Worm (Caenorhabditis elegans) whole organism, mixed stage, embryonic: ENCODE results near the gene R13H4.2.
A peak's percentile ranks its signal among the peaks of the same experiment; 100 is the strongest.

Experiments
- M03D4.4 ChIP-seq: sonication (generic microtip); optimal IDR thresholded peaks from 2 replicates; lab custom pipeline; 2017; ENCODE audit warnings: mild to moderate bottlenecking, missing genetic modification characterization, missing compliant biosample characterization
- bed-3 ChIP-seq: fragments of 200-800 bp; sonication (Bioruptor generic); optimal IDR thresholded peaks from 3 replicates; lab custom pipeline; 2018; ENCODE audit warnings: mild to moderate bottlenecking, missing genetic modification characterization, moderate library complexity, missing compliant biosample characterization
- blmp-1 ChIP-seq: fragments of 150-350 bp; optimal IDR thresholded peaks from 2 replicates; lab custom pipeline; 2014; ENCODE audit warnings: missing biosample characterization, missing genetic modification characterization
- ceh-39 ChIP-seq: fragments of 150-350 bp; optimal IDR thresholded peaks from 2 replicates; lab custom pipeline; 2014; ENCODE audit warnings: missing biosample characterization, missing genetic modification characterization
- ceh-43 ChIP-seq: fragments of 200-800 bp; sonication (Bioruptor generic); optimal IDR thresholded peaks from 2 replicates; lab custom pipeline; 2018; ENCODE audit warnings: mild to moderate bottlenecking, missing genetic modification characterization, moderate library complexity, missing compliant biosample characterization
- ceh-83 ChIP-seq: fragments of 200-800 bp; sonication (Bioruptor generic); optimal IDR thresholded peaks from 2 replicates; lab custom pipeline; 2018; ENCODE audit warnings: mild to moderate bottlenecking, missing genetic modification characterization, missing compliant biosample characterization
- ces-1 ChIP-seq: fragments of 150-350 bp; optimal IDR thresholded peaks from 2 replicates; lab custom pipeline; 2014; ENCODE audit warnings: missing biosample characterization, missing genetic modification reagents, missing genetic modification characterization
- cnd-1 ChIP-seq: fragments of 200-800 bp; sonication (Bioruptor generic); optimal IDR thresholded peaks from 2 replicates; lab custom pipeline; 2018; ENCODE audit warnings: mild to moderate bottlenecking, missing genetic modification characterization, missing compliant biosample characterization
- drap-1 ChIP-seq: fragments of 200-800 bp; sonication (Bioruptor generic); optimal IDR thresholded peaks from 3 replicates; lab custom pipeline; 2018; ENCODE audit warnings: mild to moderate bottlenecking, missing genetic modification characterization, missing compliant biosample characterization
- elt-1 ChIP-seq: sonication (generic microtip); optimal IDR thresholded peaks from 2 replicates; lab custom pipeline; 2017; ENCODE audit warnings: missing genetic modification characterization, mild to moderate bottlenecking, missing compliant biosample characterization, antibody characterized with exemption, moderate library complexity, borderline replicate concordance; ENCODE audit not compliant: insufficient read depth
- elt-3 ChIP-seq: fragments of 150-350 bp; optimal IDR thresholded peaks from 2 replicates; lab custom pipeline; 2014; ENCODE audit warnings: missing biosample characterization, missing genetic modification characterization
- flh-1 ChIP-seq: fragments of 200-800 bp; sonication (Bioruptor generic); optimal IDR thresholded peaks from 2 replicates; lab custom pipeline; 2018; ENCODE audit warnings: mild to moderate bottlenecking, missing genetic modification characterization, moderate library complexity, missing compliant biosample characterization
- ham-2 ChIP-seq: fragments of 200-800 bp; sonication (Bioruptor generic); optimal IDR thresholded peaks from 2 replicates; lab custom pipeline; 2018; ENCODE audit warnings: mild to moderate bottlenecking, missing genetic modification characterization, missing compliant biosample characterization
- hlh-1 ChIP-seq: fragments of 150-350 bp; optimal IDR thresholded peaks from 2 replicates; lab custom pipeline; 2014; ENCODE audit warnings: missing biosample characterization, missing genetic modification reagents, missing genetic modification characterization
- lin-13 ChIP-seq: fragments of 150-350 bp; optimal IDR thresholded peaks from 2 replicates; lab custom pipeline; 2014; ENCODE audit warnings: missing biosample characterization, missing genetic modification characterization
- lsy-2 ChIP-seq: fragments of 150-350 bp; optimal IDR thresholded peaks from 2 replicates; lab custom pipeline; 2014; ENCODE audit warnings: missing biosample characterization, missing genetic modification characterization
- mab-5 ChIP-seq: fragments of 150-350 bp; optimal IDR thresholded peaks from 2 replicates; lab custom pipeline; 2014; ENCODE audit warnings: missing biosample characterization, missing genetic modification characterization
- mep-1 ChIP-seq: fragments of 150-350 bp; optimal IDR thresholded peaks from 2 replicates; lab custom pipeline; 2017; ENCODE audit warnings: missing biosample characterization, missing genetic modification reagents, missing genetic modification characterization, inconsistent platforms
- mls-2 ChIP-seq: sonication (generic microtip); optimal IDR thresholded peaks from 2 replicates; lab custom pipeline; 2016; ENCODE audit warnings: mild to moderate bottlenecking, missing genetic modification characterization, moderate library complexity, missing compliant biosample characterization
- nhr-12 ChIP-seq: fragments of 150-350 bp; optimal IDR thresholded peaks from 2 replicates; lab custom pipeline; 2014; ENCODE audit warnings: missing biosample characterization, missing genetic modification characterization
- nhr-2 ChIP-seq: fragments of 150-350 bp; optimal IDR thresholded peaks from 2 replicates; lab custom pipeline; 2014; ENCODE audit warnings: missing biosample characterization, missing genetic modification characterization
- nhr-237 ChIP-seq: fragments of 150-350 bp; optimal IDR thresholded peaks from 2 replicates; lab custom pipeline; 2014; ENCODE audit warnings: missing biosample characterization, missing genetic modification characterization
- nhr-76 ChIP-seq: sonication (generic microtip); optimal IDR thresholded peaks from 2 replicates; lab custom pipeline; 2017; ENCODE audit warnings: missing biosample characterization, missing genetic modification characterization
- pha-4 ChIP-seq: fragments of 150-350 bp; optimal IDR thresholded peaks from 2 replicates; lab custom pipeline; 2018; ENCODE audit warnings: missing biosample characterization, missing genetic modification reagents, missing genetic modification characterization
- sem-2 ChIP-seq: fragments of 200-800 bp; sonication (Bioruptor generic); optimal IDR thresholded peaks from 2 replicates; lab custom pipeline; 2018; ENCODE audit warnings: mild to moderate bottlenecking, missing genetic modification characterization, missing compliant biosample characterization
- snpc-4 ChIP-seq: fragments of 150-350 bp; optimal IDR thresholded peaks from 2 replicates; lab custom pipeline; 2014; ENCODE audit warnings: missing biosample characterization, missing genetic modification characterization
- sptf-1 ChIP-seq: sonication (generic microtip); optimal IDR thresholded peaks from 2 replicates; lab custom pipeline; 2017; ENCODE audit warnings: mild to moderate bottlenecking, missing genetic modification characterization, moderate library complexity, missing compliant biosample characterization
- tbx-8 ChIP-seq: fragments of 200-800 bp; sonication (Bioruptor generic); optimal IDR thresholded peaks from 2 replicates; lab custom pipeline; 2018; ENCODE audit warnings: mild to moderate bottlenecking, missing genetic modification characterization, moderate library complexity, missing compliant biosample characterization
- unc-120 ChIP-seq: sonication (generic microtip); optimal IDR thresholded peaks from 2 replicates; lab custom pipeline; 2017; ENCODE audit warnings: missing genetic modification characterization, missing compliant biosample characterization; ENCODE audit not compliant: poor library complexity, severe bottlenecking
- unc-39 ChIP-seq: fragments of 150-350 bp; optimal IDR thresholded peaks from 2 replicates; lab custom pipeline; 2014; ENCODE audit warnings: missing biosample characterization, missing genetic modification characterization
- unc-62 ChIP-seq: fragments of 150-350 bp; optimal IDR thresholded peaks from 2 replicates; lab custom pipeline; 2014; ENCODE audit warnings: missing biosample characterization, missing genetic modification reagents, missing genetic modification characterization
- zip-8 ChIP-seq: fragments of 150-350 bp; optimal IDR thresholded peaks from 2 replicates; lab custom pipeline; 2014; ENCODE audit warnings: missing biosample characterization, missing genetic modification characterization
- ztf-11 ChIP-seq: fragments of 150-350 bp; optimal IDR thresholded peaks from 2 replicates; lab custom pipeline; 2014; ENCODE audit warnings: missing biosample characterization, missing genetic modification characterization

The R13H4.2 gene

ce11 chrV:11836073-11836472 is at the start of gene R13H4.2:
Gene R13H4.2 (plus strand): TSS chrV:11836391.
- TF ChIP-seq unc-120 (tag; lab: Kevin White, UChicago) (peak; percentile 41), hlh-1 (tag; lab: Kevin White, UChicago) (peak; percentile 44), lsy-2 (tag; lab: Kevin White, UChicago) (no peak), nhr-76 (tag; lab: Kevin White, UChicago) (no peak)

- TF ChIP-seq bed-3 (GFP tag; lab: Kevin White, UChicago) (no peak), tbx-8 (GFP tag; lab: Kevin White, UChicago) (no peak), mls-2 (tag; lab: Kevin White, UChicago) (no peak), ceh-83 (GFP tag; lab: Kevin White, UChicago) (no peak), elt-1 (tag; lab: Kevin White, UChicago) (no peak), sem-2 (no peak), pha-4 (tag; lab: Kevin White, UChicago) (no peak), ztf-11 (tag; lab: Kevin White, UChicago) (no peak)
These were observed 48.9 kb upstream of the R13H4.2 start, which contains the start of gene F55A11.7 for ce11 chrV:11787258-11787657. Gene F55A11.7 (minus strand): TSS chrV:11787443.

ce11 chrV:11787742-11788238 is 48.4 kb upstream of the R13H4.2 start, which contains the start of gene F55A11.8:
Gene F55A11.8 (plus strand): TSS chrV:11788188.
- no peak for TF ChIP-seq sptf-1 (tag; lab: Kevin White, UChicago)
- TF ChIP-seq hlh-1 (tag; lab: Kevin White, UChicago): no peak
- no peak for TF ChIP-seq unc-62 (GFP tag; lab: Kevin White, UChicago)
- TF ChIP-seq ceh-83 (GFP tag; lab: Kevin White, UChicago): no peak
- no peak for TF ChIP-seq elt-1 (tag; lab: Kevin White, UChicago)
- TF ChIP-seq M03D4.4 (tag; lab: Kevin White, UChicago): no peak
- TF ChIP-seq sem-2: no peak
- TF ChIP-seq bed-3 (GFP tag; lab: Kevin White, UChicago): no peak
- no peak for TF ChIP-seq tbx-8 (GFP tag; lab: Kevin White, UChicago)
- no peak for TF ChIP-seq elt-3 (tag; lab: Kevin White, UChicago)
- TF ChIP-seq lin-13: no peak
- TF ChIP-seq zip-8 (tag; lab: Kevin White, UChicago): no peak
- TF ChIP-seq ceh-39 (tag; lab: Kevin White, UChicago): no peak
- no peak for TF ChIP-seq mep-1 (tag; lab: Kevin White, UChicago)

ce11 chrV:11789474-11789873 is 46.7 kb upstream of the R13H4.2 start, which contains the start of gene D2023.1:
Gene D2023.1 (plus strand): TSS chrV:11789550.
- no peak for TF ChIP-seq M03D4.4 (tag; lab: Kevin White, UChicago)
- no peak for TF ChIP-seq drap-1
- TF ChIP-seq sem-2: no peak
- TF ChIP-seq nhr-237 (tag; lab: Kevin White, UChicago): no peak
- TF ChIP-seq ces-1 (GFP tag; lab: Kevin White, UChicago): no peak
- TF ChIP-seq unc-39 (tag; lab: Kevin White, UChicago): no peak
- no peak for TF ChIP-seq ham-2
- TF ChIP-seq elt-3 (tag; lab: Kevin White, UChicago): no peak
- TF ChIP-seq mab-5: no peak
- TF ChIP-seq ceh-43 (GFP tag; lab: Kevin White, UChicago): no peak
- TF ChIP-seq nhr-76 (tag; lab: Kevin White, UChicago): no peak
- no peak for TF ChIP-seq flh-1 (GFP tag; lab: Kevin White, UChicago)
- no peak for TF ChIP-seq blmp-1 (tag; lab: Kevin White, UChicago)
- TF ChIP-seq nhr-2: no peak
- TF ChIP-seq elt-1 (tag; lab: Kevin White, UChicago): no peak

ce11 chrV:11794172-11794571 is 42.0 kb upstream of the R13H4.2 start:
- TF ChIP-seq lin-13 (no peak), zip-8 (tag; lab: Kevin White, UChicago) (no peak), nhr-12 (tag; lab: Kevin White, UChicago) (no peak), bed-3 (GFP tag; lab: Kevin White, UChicago) (no peak), unc-39 (tag; lab: Kevin White, UChicago) (no peak), unc-62 (GFP tag; lab: Kevin White, UChicago) (no peak), mab-5 (no peak), mep-1 (tag; lab: Kevin White, UChicago) (no peak), snpc-4 (no peak), nhr-237 (tag; lab: Kevin White, UChicago) (no peak), cnd-1 (no peak), mls-2 (tag; lab: Kevin White, UChicago) (no peak), elt-3 (tag; lab: Kevin White, UChicago) (no peak), ham-2 (no peak), blmp-1 (tag; lab: Kevin White, UChicago) (no peak), sptf-1 (tag; lab: Kevin White, UChicago) (no peak)
